Worm (Caenorhabditis elegans): ENCODE data around the gene srt-8.

DNA sequence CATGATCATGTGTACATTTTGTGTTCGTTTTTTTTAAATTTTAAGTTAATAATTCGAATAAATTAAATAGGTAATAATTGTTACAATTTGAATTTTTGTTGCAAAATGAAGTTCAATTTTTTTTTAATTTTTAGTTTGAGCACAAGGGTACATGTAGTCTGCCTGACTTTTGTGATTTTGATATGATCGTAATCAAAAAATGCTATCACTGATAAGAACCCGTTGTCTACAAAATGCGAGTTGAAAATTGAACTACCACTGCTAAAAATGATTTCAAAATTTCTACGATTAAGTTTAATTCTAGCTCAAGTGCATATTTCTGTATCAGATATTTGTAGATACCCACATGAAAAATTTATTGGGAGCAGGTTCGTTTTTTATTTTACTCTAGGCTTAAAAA lies 31.8 kb downstream of the srt-8 start, which contains the start of gene clec-210:
- TF ChIP-seq ama-1 (optimal IDR thresholded peaks at IDR 0.05) = no peak
- TF ChIP-seq scrt-1 (GFP tag; IDR thresholded peaks at IDR 0.05) = no peak
- TF ChIP-seq aly-1 (tag; optimal IDR thresholded peaks at IDR 0.05) = no peak
- TF ChIP-seq B0310.2 (tag; optimal IDR thresholded peaks at IDR 0.05) = no peak

Measured in whole organism, early embryonic.